Worm (Caenorhabditis elegans): Measurements from ENCODE around the gene C01G10.10.

- no peak for TF ChIP-seq elt-2 (tag; optimal IDR thresholded peaks at IDR 0.05)
- TF ChIP-seq fos-1 (tag; optimal IDR thresholded peaks at IDR 0.05) = no peak
- no peak for TF ChIP-seq snpc-4 (tag; optimal IDR thresholded peaks at IDR 0.05)
- no peak for TF ChIP-seq nhr-28 (tag; optimal IDR thresholded peaks at IDR 0.05)
- no peak for TF ChIP-seq elt-1 (tag; optimal IDR thresholded peaks at IDR 0.05)
- no peak for TF ChIP-seq egl-27 (tag; optimal IDR thresholded peaks at IDR 0.05)
- TF ChIP-seq lin-15B (tag; optimal IDR thresholded peaks at IDR 0.05) = peak; percentile 45
- no peak for TF ChIP-seq mml-1 (tag; optimal IDR thresholded peaks at IDR 0.05)
- no peak for TF ChIP-seq egl-5 (tag; optimal IDR thresholded peaks at IDR 0.05)
- TF ChIP-seq ama-1 (optimal IDR thresholded peaks at IDR 0.05) = no peak
- TF ChIP-seq ZK546.5 (tag; optimal IDR thresholded peaks at IDR 0.05) = no peak
These were observed 17.0 kb downstream of the C01G10.10 start, which contains the start of gene C25D7.9 for ce11 chrV:15065068-15065744.
